Worm (Caenorhabditis elegans) whole organism, late embryonic: ENCODE data around the gene set-16.
A peak's percentile ranks its signal among the peaks of the same experiment; 100 is the strongest.

ENCODE experiments used
- K02D7.2 ChIP-seq: sonication (generic microtip); optimal IDR thresholded peaks from 2 replicates; lab custom pipeline; 2017; ENCODE audit warnings: mild to moderate bottlenecking, missing genetic modification characterization, missing compliant biosample characterization
- K09A11.1 ChIP-seq: sonication (generic microtip); optimal IDR thresholded peaks from 2 replicates; lab custom pipeline; 2017; ENCODE audit warnings: antibody characterized with exemption, mild to moderate bottlenecking, missing genetic modification characterization, missing compliant biosample characterization; ENCODE audit not compliant: insufficient read depth
- ahr-1 ChIP-seq: sonication (generic microtip); optimal IDR thresholded peaks from 2 replicates; lab custom pipeline; 2016; ENCODE audit warnings: missing genetic modification characterization, missing compliant biosample characterization
- ceh-18 ChIP-seq: sonication (generic microtip); optimal IDR thresholded peaks from 2 replicates; lab custom pipeline; 2016; ENCODE audit warnings: missing genetic modification characterization, missing compliant biosample characterization
- ceh-2 ChIP-seq: sonication (generic microtip); optimal IDR thresholded peaks from 2 replicates; lab custom pipeline; 2016; ENCODE audit warnings: missing genotype, missing genetic modification characterization, missing compliant biosample characterization
- ceh-24 ChIP-seq: sonication (generic microtip); optimal IDR thresholded peaks from 2 replicates; lab custom pipeline; 2016; ENCODE audit warnings: mild to moderate bottlenecking, missing genetic modification characterization, missing compliant biosample characterization
- ceh-30 ChIP-seq: fragments of 150-350 bp; optimal IDR thresholded peaks from 2 replicates; lab custom pipeline; 2014; ENCODE audit warnings: missing biosample characterization, missing genetic modification characterization
- ceh-6 ChIP-seq: fragments of 200-800 bp; sonication (Bioruptor generic); optimal IDR thresholded peaks from 2 replicates; lab custom pipeline; 2018; ENCODE audit warnings: mild to moderate bottlenecking, missing genetic modification characterization, missing compliant biosample characterization
- elt-2 ChIP-seq: sonication (generic microtip); optimal IDR thresholded peaks from 2 replicates; lab custom pipeline; 2016; ENCODE audit warnings: missing genetic modification reagents, missing genetic modification characterization, missing compliant biosample characterization
- elt-4 ChIP-seq: sonication (generic microtip); optimal IDR thresholded peaks from 2 replicates; lab custom pipeline; 2016; ENCODE audit warnings: missing genetic modification characterization, missing compliant biosample characterization
- ets-4 ChIP-seq: sonication (generic microtip); optimal IDR thresholded peaks from 2 replicates; lab custom pipeline; 2016; ENCODE audit warnings: missing genetic modification characterization, missing compliant biosample characterization
- eyg-1 ChIP-seq: sonication (generic microtip); optimal IDR thresholded peaks from 2 replicates; lab custom pipeline; 2016; ENCODE audit warnings: missing genotype, missing genetic modification characterization, missing compliant biosample characterization
- fkh-10 ChIP-seq: fragments of 150-350 bp; optimal IDR thresholded peaks from 2 replicates; lab custom pipeline; 2014; ENCODE audit warnings: missing biosample characterization, missing genetic modification reagents, missing genetic modification characterization
- fkh-6 ChIP-seq: sonication (generic microtip); optimal IDR thresholded peaks from 2 replicates; lab custom pipeline; 2016; ENCODE audit warnings: missing genetic modification characterization, missing compliant biosample characterization
- hlh-15 ChIP-seq: sonication (generic microtip); optimal IDR thresholded peaks from 2 replicates; lab custom pipeline; 2016; ENCODE audit warnings: missing genetic modification characterization, missing compliant biosample characterization
- hlh-6 ChIP-seq: sonication (generic microtip); optimal IDR thresholded peaks from 2 replicates; lab custom pipeline; 2016; ENCODE audit warnings: missing genotype, missing genetic modification characterization, missing compliant biosample characterization
- hlh-8 ChIP-seq: sonication (generic microtip); optimal IDR thresholded peaks from 2 replicates; lab custom pipeline; 2016; ENCODE audit warnings: missing genotype, missing genetic modification characterization, missing compliant biosample characterization
- lim-6 ChIP-seq: sonication (generic microtip); optimal IDR thresholded peaks from 2 replicates; lab custom pipeline; 2016; ENCODE audit warnings: missing genetic modification characterization, missing compliant biosample characterization
- lin-11 ChIP-seq: fragments of 200-800 bp; sonication (Bioruptor generic); optimal IDR thresholded peaks from 2 replicates; lab custom pipeline; 2018; ENCODE audit warnings: mild to moderate bottlenecking, missing genetic modification characterization, missing compliant biosample characterization
- madf-2 ChIP-seq: sonication (generic microtip); optimal IDR thresholded peaks from 2 replicates; lab custom pipeline; 2017; ENCODE audit warnings: missing genetic modification characterization, missing compliant biosample characterization
- mec-3 ChIP-seq: sonication (generic microtip); optimal IDR thresholded peaks from 2 replicates; lab custom pipeline; 2016; ENCODE audit warnings: borderline replicate concordance, missing genetic modification characterization, missing compliant biosample characterization
- nfya-1 ChIP-seq: sonication (generic microtip); optimal IDR thresholded peaks from 2 replicates; lab custom pipeline; 2017; ENCODE audit warnings: missing genetic modification characterization, mild to moderate bottlenecking, missing compliant biosample characterization, antibody characterized with exemption, moderate library complexity
- odd-2 ChIP-seq: sonication (generic microtip); optimal IDR thresholded peaks from 2 replicates; lab custom pipeline; 2017; ENCODE audit warnings: antibody characterized with exemption, mild to moderate bottlenecking, missing genetic modification characterization, missing compliant biosample characterization
- pag-3 ChIP-seq: sonication (generic microtip); optimal IDR thresholded peaks from 2 replicates; lab custom pipeline; 2016; ENCODE audit warnings: missing compliant biosample characterization, missing genetic modification characterization, borderline replicate concordance
- pha-2 ChIP-seq: sonication (generic microtip); optimal IDR thresholded peaks from 2 replicates; lab custom pipeline; 2017; ENCODE audit warnings: mild to moderate bottlenecking, missing genetic modification characterization, missing compliant biosample characterization
- pha-4 ChIP-seq: fragments of 150-350 bp; optimal IDR thresholded peaks from 2 replicates; lab custom pipeline; 2018; ENCODE audit warnings: missing biosample characterization, missing genetic modification reagents, missing genetic modification characterization
- pqm-1 ChIP-seq: sonication (generic microtip); optimal IDR thresholded peaks from 2 replicates; lab custom pipeline; 2016; ENCODE audit warnings: missing genetic modification characterization, missing compliant biosample characterization
- ref-2 ChIP-seq: sonication (generic microtip); optimal IDR thresholded peaks from 2 replicates; lab custom pipeline; 2016; ENCODE audit warnings: missing genetic modification characterization, missing compliant biosample characterization
- rnt-1 ChIP-seq: sonication (generic microtip); optimal IDR thresholded peaks from 2 replicates; lab custom pipeline; 2016; ENCODE audit warnings: missing genetic modification characterization, missing compliant biosample characterization
- sdc-2 ChIP-seq: sonication (generic microtip); optimal IDR thresholded peaks from 2 replicates; lab custom pipeline; 2016; ENCODE audit warnings: missing genotype, missing genetic modification characterization, missing compliant biosample characterization
- sox-2 ChIP-seq: fragments of 200-800 bp; sonication (Bioruptor generic); IDR thresholded peaks from 2 replicates; pipeline ENCODE4 v1.3.6; 2022; ENCODE audit warnings: missing genetic modification reagents, missing genetic modification characterization, missing compliant biosample characterization
- syd-9 ChIP-seq: sonication (generic microtip); optimal IDR thresholded peaks from 2 replicates; lab custom pipeline; 2016; ENCODE audit warnings: mild to moderate bottlenecking, missing genetic modification characterization, moderate library complexity, missing compliant biosample characterization
- tbx-2 ChIP-seq: sonication (generic microtip); optimal IDR thresholded peaks from 2 replicates; lab custom pipeline; 2016; ENCODE audit warnings: missing genetic modification characterization, missing compliant biosample characterization
- tbx-7 ChIP-seq: sonication (generic microtip); optimal IDR thresholded peaks from 2 replicates; lab custom pipeline; 2016; ENCODE audit warnings: missing genotype, missing genetic modification characterization, missing compliant biosample characterization
- unc-55 ChIP-seq: sonication (generic microtip); optimal IDR thresholded peaks from 2 replicates; lab custom pipeline; 2017; ENCODE audit warnings: missing biosample characterization, missing genetic modification reagents, missing genetic modification characterization
- ztf-16 ChIP-seq: sonication (generic microtip); optimal IDR thresholded peaks from 2 replicates; lab custom pipeline; 2017; ENCODE audit warnings: missing genetic modification characterization, missing compliant biosample characterization

The set-16 gene

DNA sequence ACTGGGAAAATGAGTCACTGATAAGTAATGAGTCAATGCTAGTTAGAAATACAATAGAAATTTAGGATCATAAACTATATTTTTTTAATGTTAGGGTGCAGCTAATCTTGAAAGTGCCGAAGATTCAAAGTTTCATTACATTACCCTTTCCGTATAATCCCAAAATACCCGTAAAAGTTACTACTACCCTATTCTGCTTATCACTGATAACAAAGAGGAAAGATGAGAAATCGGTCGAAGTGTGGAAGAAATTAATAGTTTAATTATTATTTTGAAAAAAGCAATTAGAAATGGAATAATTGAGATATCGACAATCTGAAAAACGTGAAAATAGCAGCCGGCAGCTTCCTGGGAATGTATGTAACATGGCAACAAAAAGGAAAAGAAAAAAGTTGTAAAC is 36.9 kb upstream of the set-16 start:
- no peak for TF ChIP-seq ceh-2 (tag; lab: Kevin White, UChicago)

ce11 chrIII:13607833-13608232 is 35.9 kb upstream of the set-16 start, which contains the start of gene shpk-1:
TSS of gene shpk-1 (plus strand) at chrIII:13608020.
- TF ChIP-seq K02D7.2 (tag; lab: Kevin White, UChicago), result no peak
- no peak for TF ChIP-seq lin-11
- peak; percentile 50 for TF ChIP-seq elt-2
- peak; percentile 73 for TF ChIP-seq pqm-1 (tag; lab: Kevin White, UChicago)

- no peak for TF ChIP-seq mec-3 (tag; lab: Kevin White, UChicago)
- no peak for TF ChIP-seq lin-11
- TF ChIP-seq eyg-1 (tag; lab: Kevin White, UChicago), result no peak
- TF ChIP-seq lim-6, result no peak
- no peak for TF ChIP-seq sdc-2 (tag; lab: Kevin White, UChicago)
- TF ChIP-seq ref-2, result no peak
- no peak for TF ChIP-seq ztf-16
- no peak for TF ChIP-seq nfya-1 (tag; lab: Kevin White, UChicago)
- TF ChIP-seq unc-55 (GFP tag; lab: Kevin White, UChicago), result no peak
- TF ChIP-seq elt-2, result no peak
- no peak for TF ChIP-seq K09A11.1 (tag; lab: Kevin White, UChicago)
- no peak for TF ChIP-seq ceh-18 (tag; lab: Kevin White, UChicago)
- no peak for TF ChIP-seq tbx-7 (tag; lab: Kevin White, UChicago)
Observed at ce11 chrIII:13614206-13614605, 29.5 kb upstream of the set-16 start.

ce11 chrIII:13614751-13615150 is 29.0 kb upstream of the set-16 start:
- TF ChIP-seq ets-4 (tag; lab: Kevin White, UChicago) (no peak), ceh-6 (GFP tag; lab: Kevin White, UChicago) (no peak), rnt-1 (no peak), ceh-30 (tag; lab: Kevin White, UChicago) (no peak), fkh-6 (tag; lab: Kevin White, UChicago) (no peak), odd-2 (tag; lab: Kevin White, UChicago) (no peak), pha-2 (tag; lab: Kevin White, UChicago) (no peak), ahr-1 (tag; lab: Kevin White, UChicago) (no peak), lin-11 (no peak), hlh-15 (tag; lab: Kevin White, UChicago) (no peak), syd-9 (tag; lab: Kevin White, UChicago) (no peak), hlh-8 (tag; lab: Kevin White, UChicago) (no peak), pag-3 (tag; lab: Kevin White, UChicago) (no peak)

ce11 chrIII:13615530-13615929 is 28.2 kb upstream of the set-16 start:
- TF ChIP-seq elt-4 (peak; percentile 36), hlh-6 (tag; lab: Kevin White, UChicago) (peak; percentile 0), madf-2 (tag; lab: Kevin White, UChicago) (no peak)

ce11 chrIII:13616793-13617192 is 26.9 kb upstream of the set-16 start, which contains the start of gene T12D8.9:
TSS of gene T12D8.9 (plus strand) at chrIII:13617104.
- no peak for TF ChIP-seq ceh-24
- TF ChIP-seq ztf-16, result no peak
- TF ChIP-seq hlh-8 (tag; lab: Kevin White, UChicago), result peak; percentile 42
- TF ChIP-seq sox-2 (GFP tag; lab: Robert Waterston, UW), result no peak
- no peak for TF ChIP-seq pha-4
- TF ChIP-seq unc-55 (GFP tag; lab: Kevin White, UChicago), result peak; percentile 16
- peak; percentile 78 for TF ChIP-seq ceh-18 (tag; lab: Kevin White, UChicago)
- peak; percentile 31 for TF ChIP-seq tbx-2 (tag; lab: Kevin White, UChicago)
- TF ChIP-seq rnt-1, result peak; percentile 29
- TF ChIP-seq fkh-10 (GFP tag; lab: Kevin White, UChicago), result no peak
- TF ChIP-seq, all 69 proteins: peak for 5
